Fruit fly (Drosophila melanogaster): ENCODE data around the gene Sbf.
A peak's percentile ranks its signal among the peaks of the same experiment; 100 is the strongest.

The Sbf gene

dm6 chr3R:11757197-11757856 is 39.4 kb downstream of the Sbf start:
- TF ChIP-seq CG8301 (tag; optimal IDR thresholded peaks at IDR 0.05) = no peak
- no peak for TF ChIP-seq CG17806 (tag; optimal IDR thresholded peaks at IDR 0.05)
- TF ChIP-seq CG10348 (GFP tag; IDR thresholded peaks at IDR 0.05) = no peak
- no peak for TF ChIP-seq Ets98B (GFP tag; IDR thresholded peaks at IDR 0.05)
- no peak for TF ChIP-seq CG4496 (GFP tag; IDR thresholded peaks at IDR 0.05)
- no peak for TF ChIP-seq Snoo (tag; optimal IDR thresholded peaks at IDR 0.05)
- TF ChIP-seq Pif1B (GFP tag; optimal IDR thresholded peaks at IDR 0.05) = no peak
- no peak for TF ChIP-seq CG14655 (GFP tag; optimal IDR thresholded peaks at IDR 0.05)
- no peak for TF ChIP-seq gl (tag; optimal IDR thresholded peaks at IDR 0.05)
- TF ChIP-seq CG32121 (GFP tag; IDR thresholded peaks at IDR 0.05) = no peak
- TF ChIP-seq rn (GFP tag; IDR thresholded peaks at IDR 0.05) = no peak
- no peak for TF ChIP-seq D1 (tag; optimal IDR thresholded peaks at IDR 0.05)
- TF ChIP-seq Pif1A (GFP tag; optimal IDR thresholded peaks at IDR 0.05) = no peak
- TF ChIP-seq CG15710 (tag; optimal IDR thresholded peaks at IDR 0.05) = no peak
- TF ChIP-seq CG8159 (tag; optimal IDR thresholded peaks at IDR 0.05) = no peak
- TF ChIP-seq CG34367 (tag; optimal IDR thresholded peaks at IDR 0.05) = no peak

DNA sequence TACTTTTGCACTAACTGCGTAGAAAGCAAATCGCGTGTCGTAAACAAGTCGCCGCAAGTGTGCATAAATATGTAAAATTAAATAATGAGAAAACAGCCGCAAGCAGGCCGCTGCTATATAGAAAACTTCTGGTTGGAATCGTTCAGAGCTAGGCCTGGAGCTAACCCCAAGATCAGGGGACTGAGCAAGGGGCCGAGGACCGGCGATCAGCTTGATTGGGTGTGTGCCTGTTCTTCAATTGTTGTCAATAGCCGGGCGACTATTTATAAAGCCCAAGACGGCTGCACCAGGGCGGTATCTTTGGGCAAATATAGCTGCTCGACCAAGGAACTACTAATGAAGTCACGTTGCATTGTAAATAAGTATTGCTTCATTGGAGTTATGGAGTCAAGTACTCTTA is 40.0 kb downstream of the Sbf start:
- TF ChIP-seq fd96Ca (GFP tag; IDR thresholded peaks at IDR 0.05) (no peak), EcR (GFP tag; optimal IDR thresholded peaks at IDR 0.05) (peak; percentile 30), CG8301 (tag; optimal IDR thresholded peaks at IDR 0.05) (no peak), CG17806 (tag; optimal IDR thresholded peaks at IDR 0.05) (no peak)

DNA sequence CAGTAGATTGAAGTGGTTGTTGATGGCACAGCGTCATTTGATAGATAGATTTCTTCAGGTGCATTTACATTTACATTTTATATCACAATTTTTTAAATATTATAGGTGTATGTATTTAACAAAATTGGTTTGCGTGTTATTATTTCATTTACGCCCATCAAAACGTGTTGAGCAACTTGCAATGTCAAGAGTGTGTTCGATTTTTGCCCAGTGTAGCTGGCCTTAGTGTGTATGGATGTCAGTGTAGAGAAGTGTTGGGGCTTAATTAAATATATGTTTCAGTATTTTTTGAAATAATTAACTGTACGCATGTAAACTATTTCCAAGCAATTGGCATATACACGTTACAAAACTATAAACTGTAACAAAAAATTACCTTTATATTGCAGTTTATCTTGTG is 45.0 kb downstream of the Sbf start:
- TF ChIP-seq CG10348 (GFP tag; IDR thresholded peaks at IDR 0.05) (no peak), CG17806 (tag; optimal IDR thresholded peaks at IDR 0.05) (peak; percentile 4)

- TF ChIP-seq fd96Ca (GFP tag; IDR thresholded peaks at IDR 0.05) = no peak
- no peak for TF ChIP-seq CG9948 (tag; optimal IDR thresholded peaks at IDR 0.05)
- TF ChIP-seq EcR (GFP tag; optimal IDR thresholded peaks at IDR 0.05) = no peak
- TF ChIP-seq Ets98B (GFP tag; IDR thresholded peaks at IDR 0.05) = no peak
- TF ChIP-seq CG12605 (GFP tag; IDR thresholded peaks at IDR 0.05) = no peak
- no peak for TF ChIP-seq CG32121 (GFP tag; IDR thresholded peaks at IDR 0.05)
- TF ChIP-seq CG8301 (tag; optimal IDR thresholded peaks at IDR 0.05) = no peak
- no peak for TF ChIP-seq CG8159 (tag; optimal IDR thresholded peaks at IDR 0.05)
- no peak for TF ChIP-seq gl (tag; optimal IDR thresholded peaks at IDR 0.05)
- no peak for TF ChIP-seq Pif1B (GFP tag; optimal IDR thresholded peaks at IDR 0.05)
- no peak for TF ChIP-seq Snoo (tag; optimal IDR thresholded peaks at IDR 0.05)
- TF ChIP-seq CG14655 (GFP tag; optimal IDR thresholded peaks at IDR 0.05) = no peak
- TF ChIP-seq Pif1A (GFP tag; optimal IDR thresholded peaks at IDR 0.05) = no peak
- TF ChIP-seq CG34367 (tag; optimal IDR thresholded peaks at IDR 0.05) = no peak
- no peak for TF ChIP-seq CG15710 (tag; optimal IDR thresholded peaks at IDR 0.05)
- TF ChIP-seq CG13204 (GFP tag; optimal IDR thresholded peaks at IDR 0.05) = no peak
- no peak for TF ChIP-seq CG4496 (GFP tag; IDR thresholded peaks at IDR 0.05)
Observed at dm6 chr3R:11750294-11750432, 46.6 kb downstream of the Sbf start, which contains the start of gene CG43062. Gene CG43062 (plus strand): TSS chr3R:11750333.

dm6 chr3R:11749297-11750293 is 47.2 kb downstream of the Sbf start, which contains the start of gene CG6923:
Gene CG6923 (minus strand): TSS chr3R:11750029.
- no peak for TF ChIP-seq CG10348 (GFP tag; IDR thresholded peaks at IDR 0.05)
- TF ChIP-seq fd96Ca (GFP tag; IDR thresholded peaks at IDR 0.05) = no peak
- TF ChIP-seq CG13204 (GFP tag; optimal IDR thresholded peaks at IDR 0.05) = no peak
- TF ChIP-seq Pif1B (GFP tag; optimal IDR thresholded peaks at IDR 0.05) = no peak
- TF ChIP-seq CG34367 (tag; optimal IDR thresholded peaks at IDR 0.05) = no peak
- TF ChIP-seq D1 (tag; optimal IDR thresholded peaks at IDR 0.05) = no peak
- TF ChIP-seq CG4496 (GFP tag; IDR thresholded peaks at IDR 0.05) = no peak
- TF ChIP-seq CG17806 (tag; optimal IDR thresholded peaks at IDR 0.05) = no peak

dm6 chr3R:11741730-11742203 is 55.0 kb downstream of the Sbf start, which contains the start of the genes Blm and CG14722:
Gene Blm (minus strand): TSS chr3R:11741783.
Gene CG14722 (plus strand): TSS chr3R:11741890.
- TF ChIP-seq CG10348 (GFP tag; IDR thresholded peaks at IDR 0.05) (no peak), EcR (GFP tag; optimal IDR thresholded peaks at IDR 0.05) (no peak), CG14655 (GFP tag; optimal IDR thresholded peaks at IDR 0.05) (no peak), CG34367 (tag; optimal IDR thresholded peaks at IDR 0.05) (no peak), CG8159 (tag; optimal IDR thresholded peaks at IDR 0.05) (no peak), Ets98B (GFP tag; IDR thresholded peaks at IDR 0.05) (no peak), CG8301 (tag; optimal IDR thresholded peaks at IDR 0.05) (no peak), CG15710 (tag; optimal IDR thresholded peaks at IDR 0.05) (no peak), fd96Ca (GFP tag; IDR thresholded peaks at IDR 0.05) (no peak), CG17806 (tag; optimal IDR thresholded peaks at IDR 0.05) (no peak), Pif1B (GFP tag; optimal IDR thresholded peaks at IDR 0.05) (no peak), CG12605 (GFP tag; IDR thresholded peaks at IDR 0.05) (no peak)

All from whole organism, pupa.